Fruit fly (Drosophila melanogaster) whole organism, embryonic: ENCODE results near the gene ND-18.
A peak's percentile ranks its signal among the peaks of the same experiment; 100 is the strongest.

Experiments
- Aef1 ChIP-seq: fragments of 200-800 bp; sonication (Bioruptor generic); IDR thresholded peaks from 3 replicates; pipeline ENCODE4 v1.3.6; 2022; ENCODE audit warnings: missing biosample characterization, missing genetic modification characterization
- C15 ChIP-seq: fragments of 200-800 bp; sonication (Bioruptor generic); IDR thresholded peaks from 3 replicates; pipeline ENCODE4 v1.3.6; 2022; ENCODE audit warnings: missing biosample characterization, missing genetic modification characterization
- CG11093 ChIP-seq: fragments of 200-800 bp; sonication (Bioruptor generic); IDR thresholded peaks from 3 replicates; pipeline ENCODE4 v1.3.6; 2022; ENCODE audit warnings: missing biosample characterization, missing genetic modification characterization
- CG12219 ChIP-seq: fragments of 200-800 bp; sonication (Bioruptor generic); optimal IDR thresholded peaks from 3 replicates; lab custom pipeline; 2018; ENCODE audit warnings: missing biosample characterization, mild to moderate bottlenecking, missing genetic modification characterization
- CG12236 ChIP-seq: fragments of 200-800 bp; sonication (Bioruptor generic); optimal IDR thresholded peaks from 2 replicates; lab custom pipeline; 2016; ENCODE audit warnings: missing biosample characterization, missing genetic modification characterization
- CG12299 ChIP-seq: fragments of 200-800 bp; sonication (Bioruptor generic); optimal IDR thresholded peaks from 2 replicates; lab custom pipeline; 2018; ENCODE audit warnings: missing biosample characterization, mild to moderate bottlenecking, missing genetic modification characterization
- CG14441 ChIP-seq: fragments of 200-800 bp; sonication (Bioruptor generic); IDR thresholded peaks from 2 replicates; pipeline ENCODE4 v1.3.6; 2022; ENCODE audit warnings: missing biosample characterization, missing genetic modification characterization
- CG15269 ChIP-seq: fragments of 200-800 bp; sonication (Bioruptor generic); optimal IDR thresholded peaks from 2 replicates; lab custom pipeline; 2018; ENCODE audit warnings: missing biosample characterization, mild to moderate bottlenecking, missing genetic modification characterization, moderate library complexity
- CG1603 ChIP-seq: fragments of 200-800 bp; sonication (Bioruptor generic); optimal IDR thresholded peaks from 2 replicates; lab custom pipeline; 2019; ENCODE audit warnings: missing biosample characterization, mild to moderate bottlenecking, missing genetic modification characterization, moderate library complexity
- CG17912 ChIP-seq: fragments of 200-800 bp; sonication (Bioruptor generic); optimal IDR thresholded peaks from 2 replicates; lab custom pipeline; 2018; ENCODE audit warnings: missing biosample characterization, mild to moderate bottlenecking, missing genetic modification characterization
- CG2678 ChIP-seq: fragments of 200-800 bp; sonication (Bioruptor generic); optimal IDR thresholded peaks from 3 replicates; lab custom pipeline; 2019; ENCODE audit warnings: missing biosample characterization, mild to moderate bottlenecking, missing genetic modification characterization, moderate library complexity
- CG30431 ChIP-seq: fragments of 200-800 bp; sonication (Bioruptor generic); optimal IDR thresholded peaks from 2 replicates; lab custom pipeline; 2017; ENCODE audit warnings: missing biosample characterization, missing genetic modification characterization
- CG4730 ChIP-seq: fragments of 200-800 bp; sonication (Bioruptor generic); IDR thresholded peaks from 2 replicates; pipeline ENCODE4 v1.3.6; 2022; ENCODE audit warnings: missing biosample characterization, missing genetic modification characterization
- CG4820 ChIP-seq: fragments of 200-800 bp; sonication (Bioruptor generic); optimal IDR thresholded peaks from 3 replicates; lab custom pipeline; 2016; ENCODE audit warnings: missing biosample characterization, missing genetic modification characterization
- CG5180 ChIP-seq: fragments of 200-800 bp; sonication (Bioruptor generic); optimal IDR thresholded peaks from 3 replicates; lab custom pipeline; 2017; ENCODE audit warnings: missing biosample characterization, missing genetic modification characterization, mild to moderate bottlenecking, moderate library complexity, missing genetic modification reagents
- CG8359 ChIP-seq: fragments of 200-800 bp; sonication (Bioruptor generic); optimal IDR thresholded peaks from 2 replicates; lab custom pipeline; 2017; ENCODE audit warnings: missing biosample characterization, mild to moderate bottlenecking, missing genetic modification characterization, borderline replicate concordance
- CG8388 ChIP-seq: fragments of 200-800 bp; sonication (Bioruptor generic); optimal IDR thresholded peaks from 2 replicates; lab custom pipeline; 2019; ENCODE audit warnings: missing biosample characterization, mild to moderate bottlenecking, missing genetic modification characterization, moderate library complexity
- CG9609 ChIP-seq: fragments of 200-800 bp; sonication (Bioruptor generic); optimal IDR thresholded peaks from 3 replicates; lab custom pipeline; 2016; ENCODE audit warnings: missing biosample characterization, missing genetic modification characterization
- CG9727 ChIP-seq: fragments of 200-800 bp; sonication (Bioruptor generic); optimal IDR thresholded peaks from 3 replicates; lab custom pipeline; 2017; ENCODE audit warnings: missing biosample characterization, mild to moderate bottlenecking, missing genetic modification characterization
- D19A ChIP-seq: fragments of 200-800 bp; optimal IDR thresholded peaks from 3 replicates; lab custom pipeline; 2019; ENCODE audit warnings: missing biosample characterization, mild to moderate bottlenecking, missing genetic modification characterization, moderate library complexity
- Fer1 ChIP-seq: fragments of 200-800 bp; sonication (Bioruptor generic); optimal IDR thresholded peaks from 2 replicates; lab custom pipeline; 2017; ENCODE audit warnings: missing biosample characterization, mild to moderate bottlenecking, missing genetic modification characterization
- HmgD ChIP-seq: fragments of 200-800 bp; sonication (Bioruptor generic); optimal IDR thresholded peaks from 3 replicates; lab custom pipeline; 2016; ENCODE audit warnings: missing biosample characterization, missing genetic modification characterization
- Mad ChIP-seq: fragments of 200-800 bp; sonication (Bioruptor generic); optimal IDR thresholded peaks from 2 replicates; lab custom pipeline; 2016; ENCODE audit warnings: missing biosample characterization, missing genetic modification characterization
- Opbp ChIP-seq: fragments of 200-800 bp; sonication (Bioruptor generic); IDR thresholded peaks from 3 replicates; pipeline ENCODE4 v1.3.6; 2022; ENCODE audit warnings: missing biosample characterization, missing genetic modification characterization; ENCODE audit not compliant: partially characterized antibody
- Optix ChIP-seq: fragments of 200-800 bp; sonication (Bioruptor generic); IDR thresholded peaks from 3 replicates; pipeline ENCODE4 v1.3.6; 2022; ENCODE audit warnings: missing biosample characterization, missing genetic modification characterization
- PHDP ChIP-seq: fragments of 200-800 bp; sonication (Bioruptor generic); optimal IDR thresholded peaks from 3 replicates; lab custom pipeline; 2018; ENCODE audit warnings: missing biosample characterization, mild to moderate bottlenecking, missing genetic modification characterization, moderate library complexity
- chn ChIP-seq: fragments of 200-800 bp; sonication (Bioruptor generic); optimal IDR thresholded peaks from 2 replicates; lab custom pipeline; 2016; ENCODE audit warnings: missing biosample characterization, missing genetic modification characterization
- emc ChIP-seq: fragments of 200-800 bp; sonication (Bioruptor generic); optimal IDR thresholded peaks from 2 replicates; lab custom pipeline; 2016; ENCODE audit warnings: missing biosample characterization, missing genetic modification characterization
- hkb ChIP-seq, 2 experiments: fragments of 200-800 bp in 1 of 2; fragments of >200 bp in 1 of 2; sonication (Bioruptor generic) in 1 of 2; IDR thresholded peaks in 1 of 2; optimal IDR thresholded peaks in 1 of 2; 2 replicates each; pipeline versions ENCODE4 v1.3.6 to Lab custom; 2017 to 2022; ENCODE audit warnings: missing biosample characterization in 1 of 2, missing genetic modification characterization in 1 of 2
- jing ChIP-seq: fragments of 200-800 bp; sonication (Bioruptor generic); optimal IDR thresholded peaks from 2 replicates; lab custom pipeline; 2018; ENCODE audit warnings: missing biosample characterization, mild to moderate bottlenecking, missing genetic modification characterization
- nau ChIP-seq: fragments of 200-800 bp; sonication (Bioruptor generic); optimal IDR thresholded peaks from 3 replicates; lab custom pipeline; 2017; ENCODE audit warnings: missing biosample characterization, mild to moderate bottlenecking, missing genetic modification characterization, missing genetic modification reagents
- nmo ChIP-seq: fragments of 200-800 bp; sonication (Bioruptor generic); optimal IDR thresholded peaks from 2 replicates; lab custom pipeline; 2018; ENCODE audit warnings: missing biosample characterization, mild to moderate bottlenecking, missing genetic modification characterization, moderate library complexity
- rib ChIP-seq: fragments of 200-800 bp; sonication (Bioruptor generic); IDR thresholded peaks from 2 replicates; pipeline ENCODE4 v1.3.6; 2022; ENCODE audit warnings: missing biosample characterization, missing genetic modification characterization
- schlank ChIP-seq: fragments of 200-800 bp; sonication (Bioruptor generic); optimal IDR thresholded peaks from 2 replicates; lab custom pipeline; 2018; ENCODE audit warnings: missing biosample characterization, mild to moderate bottlenecking, missing genetic modification characterization
- unc-4 ChIP-seq: fragments of 200-800 bp; sonication (Bioruptor generic); IDR thresholded peaks from 2 replicates; pipeline ENCODE4 v1.3.6; 2022; ENCODE audit warnings: missing biosample characterization, missing genetic modification characterization; ENCODE audit not compliant: partially characterized antibody
- wek ChIP-seq: fragments of 200-800 bp; sonication (Bioruptor generic); optimal IDR thresholded peaks from 3 replicates; lab custom pipeline; 2018; ENCODE audit warnings: missing biosample characterization, mild to moderate bottlenecking, missing genetic modification characterization, moderate library complexity
- zen ChIP-seq: fragments of 200-800 bp; sonication (Bioruptor generic); optimal IDR thresholded peaks from 3 replicates; lab custom pipeline; 2018; ENCODE audit warnings: missing biosample characterization, mild to moderate bottlenecking, missing genetic modification characterization, moderate library complexity

The ND-18 gene

DNA sequence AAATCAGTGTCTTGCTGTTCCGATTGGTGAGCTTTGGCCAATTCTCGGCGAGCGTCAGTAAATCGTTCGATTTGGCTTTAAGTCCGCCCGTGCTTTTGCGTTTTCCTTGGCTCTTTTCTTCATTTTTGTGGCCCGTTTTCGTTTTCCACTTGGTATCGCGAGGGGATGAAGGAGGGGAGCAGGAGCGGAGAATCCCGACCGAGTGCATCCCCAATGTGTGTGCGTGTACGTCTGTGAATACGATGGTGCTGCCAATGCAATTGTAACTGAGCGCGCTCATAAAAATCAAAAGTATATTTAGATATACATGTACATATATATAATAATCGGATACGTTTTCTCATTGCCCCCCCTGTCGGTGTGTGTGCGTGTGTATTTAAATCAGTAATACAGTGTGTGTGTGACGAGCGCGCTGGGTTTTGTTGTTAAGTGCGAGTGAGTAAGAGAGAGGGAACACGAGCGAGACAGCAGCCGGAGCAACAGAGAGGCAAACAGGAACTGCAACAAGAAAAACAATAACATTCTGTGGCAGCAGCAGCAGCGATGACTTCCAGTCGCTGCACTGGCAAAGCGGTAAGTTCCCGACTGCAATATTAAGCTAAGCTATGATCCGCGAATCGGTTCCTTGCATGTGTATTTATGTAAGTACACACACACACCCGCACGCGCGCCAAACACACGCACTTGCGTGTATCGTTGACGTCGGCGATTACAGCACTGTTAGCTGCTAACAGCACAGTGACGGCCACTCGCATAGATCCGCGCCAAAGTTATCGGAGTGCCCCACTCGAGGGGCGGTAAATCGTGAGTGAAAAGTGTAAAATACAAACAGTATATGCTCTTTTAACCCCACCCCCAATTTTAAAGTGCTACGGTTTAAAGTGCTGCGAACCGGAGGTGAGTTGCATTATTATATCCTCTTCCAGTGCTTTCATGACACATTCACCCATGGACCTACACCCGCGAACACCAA, 3.7 kb downstream of the ND-18 start (continued):
- TF ChIP-seq jing (GFP tag; lab: Kevin White, UChicago) (no peak), CG5180 (GFP tag; lab: Kevin White, UChicago) (peak; percentile 58), nau (GFP tag; lab: Kevin White, UChicago) (no peak), Aef1 (peak; percentile 22; the same call in 1 of the 3 replicates), CG15269 (peak; percentile 74), CG12299 (tag; lab: Kevin White, UChicago) (peak; percentile 56), CG8388 (peak; percentile 53), Mad (GFP tag; lab: Kevin White, UChicago) (no peak), Opbp (GFP tag; lab: Robert Waterston, UW) (no peak), hkb (optimal IDR thresholded peaks at IDR 0.05; lab: Kevin White, UChicago) (no peak), hkb (GFP tag; IDR thresholded peaks at IDR 0.05; lab: Robert Waterston, UW) (peak; percentile 60; the same call in 1 of the 2 replicates), CG4730 (GFP tag; lab: Robert Waterston, UW) (0 out of 2 replicates have a peak, but pooled peaks have one; percentile 20), CG17912 (GFP tag; lab: Kevin White, UChicago) (no peak), CG14441 (GFP tag; lab: Robert Waterston, UW) (peak; percentile 70), CG12219 (GFP tag; lab: Kevin White, UChicago) (peak; percentile 67), Fer1 (GFP tag; lab: Kevin White, UChicago) (peak; percentile 77), CG11093 (no peak), emc (GFP tag; lab: Kevin White, UChicago) (no peak), CG9727 (GFP tag; lab: Kevin White, UChicago) (peak; percentile 59), Optix (GFP tag; lab: Robert Waterston, UW) (peak; percentile 35; the same call in 1 of the 3 replicates), zen (no peak), wek (GFP tag; lab: Kevin White, UChicago) (no peak), rib (peak; percentile 29; the same call in 1 of the 2 replicates), CG4820 (GFP tag; lab: Kevin White, UChicago) (peak; percentile 32), PHDP (tag; lab: Kevin White, UChicago) (peak; percentile 52), schlank (peak; percentile 54), nmo (GFP tag; lab: Kevin White, UChicago) (peak; percentile 56), C15 (GFP tag; lab: Robert Waterston, UW) (no peak), CG8359 (no peak), CG30431 (GFP tag; lab: Kevin White, UChicago) (peak; percentile 40), chn (GFP tag; lab: Kevin White, UChicago) (peak; percentile 62), CG2678 (tag; lab: Kevin White, UChicago) (peak; percentile 78), CG12236 (GFP tag; lab: Kevin White, UChicago) (no peak), CG9609 (GFP tag; lab: Kevin White, UChicago) (peak; percentile 57), HmgD (GFP tag; lab: Kevin White, UChicago) (peak; percentile 15), D19A (tag; lab: Kevin White, UChicago) (peak; percentile 30), CG1603 (peak; percentile 77), unc-4 (GFP tag; lab: Robert Waterston, UW) (no peak)
